Fruit fly (Drosophila melanogaster) whole organism, embryonic: ENCODE results near the gene Hayan.

Experiments
- CG3995 ChIP-seq: fragments of 200-800 bp; sonication (Bioruptor generic); optimal IDR thresholded peaks from 3 replicates; lab custom pipeline; 2016; ENCODE audit warnings: missing biosample characterization, missing genetic modification characterization
- kah ChIP-seq: fragments of 200-800 bp; sonication (Bioruptor generic); optimal IDR thresholded peaks from 2 replicates; lab custom pipeline; 2018; ENCODE audit warnings: missing biosample characterization, mild to moderate bottlenecking, missing genetic modification characterization

Hayan gene

DNA sequence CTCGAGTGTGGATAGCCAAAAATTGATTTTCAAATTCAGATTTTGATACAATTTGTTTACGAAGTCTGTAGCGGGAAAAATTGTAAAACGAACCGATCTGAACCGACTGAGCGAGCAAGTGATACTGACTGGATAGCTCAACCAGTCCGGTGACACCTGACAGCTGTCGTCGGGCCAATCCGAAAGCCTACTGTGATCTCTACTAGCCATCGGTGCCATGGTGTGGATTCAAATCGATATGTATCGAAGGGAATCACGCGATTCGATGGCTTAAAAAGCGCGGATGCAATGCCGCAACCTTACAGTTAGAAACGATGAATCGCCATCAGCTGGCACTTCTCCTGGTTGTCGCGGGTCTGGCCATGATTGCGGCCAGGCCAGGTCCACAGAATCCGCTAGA, 46.4 kb downstream of the Hayan start, which contains the start of gene CG6290 (continued):
- TF ChIP-seq kah (GFP tag; lab: Kevin White, UChicago) (no peak), CG3995 (GFP tag; lab: Kevin White, UChicago) (no peak)
- TF ChIP-seq, all 482 proteins: peak for 0
